Fruit fly (Drosophila melanogaster): Measurements from ENCODE around the gene CG33783.
A peak's percentile ranks its signal among the peaks of the same experiment; 100 is the strongest.

Gene CG33783

dm6 chr3R:10048842-10049527 is 17.6 kb upstream of the CG33783 start, which contains the start of gene ohgt (continued):
- TF ChIP-seq CG1024 (GFP tag; IDR thresholded peaks at IDR 0.05) = no peak
- TF ChIP-seq CG8359 (GFP tag; optimal IDR thresholded peaks at IDR 0.05; ENCODE audit: borderline replicate concordance) = no peak
- no peak for TF ChIP-seq CG11398 (GFP tag; optimal IDR thresholded peaks at IDR 0.05)
- TF ChIP-seq CG3838 (GFP tag; optimal IDR thresholded peaks at IDR 0.05) = no peak
- no peak for TF ChIP-seq CG4707 (GFP tag; optimal IDR thresholded peaks at IDR 0.05)
- peak; percentile 81 for TF ChIP-seq MESR4 (GFP tag; optimal IDR thresholded peaks at IDR 0.05)
- no peak for TF ChIP-seq gro (GFP tag; optimal IDR thresholded peaks at IDR 0.05)
- no peak for TF ChIP-seq CG10979 (tag; optimal IDR thresholded peaks at IDR 0.05)
- TF ChIP-seq CG31365 (tag; optimal IDR thresholded peaks at IDR 0.05) = no peak
- TF ChIP-seq CG33557 (GFP tag; optimal IDR thresholded peaks at IDR 0.05) = no peak
- TF ChIP-seq tll (GFP tag; optimal IDR thresholded peaks at IDR 0.05) = no peak
- TF ChIP-seq Abd-B (GFP tag; optimal IDR thresholded peaks at IDR 0.05) = no peak
- TF ChIP-seq CG13894 (tag; optimal IDR thresholded peaks at IDR 0.05) = no peak
- no peak for TF ChIP-seq p53 (GFP tag; optimal IDR thresholded peaks at IDR 0.05)
- no peak for TF ChIP-seq vnd (GFP tag; IDR thresholded peaks at IDR 0.05; ENCODE audit: partially characterized antibody)
- TF ChIP-seq chif (GFP tag; optimal IDR thresholded peaks at IDR 0.05) = no peak
- TF ChIP-seq CG6689 (GFP tag; IDR thresholded peaks at IDR 0.05) = no peak
- TF ChIP-seq jing (GFP tag; optimal IDR thresholded peaks at IDR 0.05) = no peak
- TF ChIP-seq CG14860 (GFP tag; IDR thresholded peaks at IDR 0.05; ENCODE audit: partially characterized antibody) = no peak; the same call in 2 of the 3 replicates
- peak; percentile 7 for TF ChIP-seq dmrt99B (tag; optimal IDR thresholded peaks at IDR 0.05)
- peak; percentile 35 for TF ChIP-seq CG4328 (GFP tag; optimal IDR thresholded peaks at IDR 0.05)
- no peak for TF ChIP-seq onecut (GFP tag; IDR thresholded peaks at IDR 0.05)
- no peak for TF ChIP-seq CG1647 (GFP tag; optimal IDR thresholded peaks at IDR 0.05)
- no peak for TF ChIP-seq CG10431 (GFP tag; optimal IDR thresholded peaks at IDR 0.05)
- peak; percentile 22 for TF ChIP-seq Lhr (GFP tag; optimal IDR thresholded peaks at IDR 0.05)
- no peak for TF ChIP-seq CG17802 (tag; optimal IDR thresholded peaks at IDR 0.05)
- no peak for TF ChIP-seq CG10462 (GFP tag; optimal IDR thresholded peaks at IDR 0.05)
- no peak for TF ChIP-seq gfzf (GFP tag; optimal IDR thresholded peaks at IDR 0.05)
- no peak for TF ChIP-seq schlank (tag; optimal IDR thresholded peaks at IDR 0.05)
- no peak for TF ChIP-seq CG32772 (GFP tag; IDR thresholded peaks at IDR 0.05)
- TF ChIP-seq CG10147 (GFP tag; optimal IDR thresholded peaks at IDR 0.05) = no peak
- no peak for TF ChIP-seq H15 (GFP tag; IDR thresholded peaks at IDR 0.05)
- TF ChIP-seq CG12236 (GFP tag; optimal IDR thresholded peaks at IDR 0.05) = no peak
- no peak for TF ChIP-seq CG6683 (GFP tag; optimal IDR thresholded peaks at IDR 0.05)
- no peak for TF ChIP-seq Trl (optimal IDR thresholded peaks at IDR 0.05)
- peak; percentile 4 for TF ChIP-seq Trl (GFP tag; optimal IDR thresholded peaks at IDR 0.05)
- no peak for TF ChIP-seq dysf (GFP tag; IDR thresholded peaks at IDR 0.05)
- no peak for TF ChIP-seq dati (GFP tag; IDR thresholded peaks at IDR 0.05)
- TF ChIP-seq CG43689 (GFP tag; IDR thresholded peaks at IDR 0.05) = no peak
- no peak for TF ChIP-seq otp (GFP tag; IDR thresholded peaks at IDR 0.05)
- TF ChIP-seq en (GFP tag; optimal IDR thresholded peaks at IDR 0.05) = no peak
- no peak for TF ChIP-seq B-H2 (GFP tag; optimal IDR thresholded peaks at IDR 0.05)
- TF ChIP-seq jigr1 (GFP tag; IDR thresholded peaks at IDR 0.05) = no peak
- TF ChIP-seq NfI (GFP tag; optimal IDR thresholded peaks at IDR 0.05) = no peak
- no peak for TF ChIP-seq Fer3 (tag; optimal IDR thresholded peaks at IDR 0.05)
- TF ChIP-seq Chrac-16 (GFP tag; optimal IDR thresholded peaks at IDR 0.05) = no peak
- no peak for TF ChIP-seq Lim3 (GFP tag; IDR thresholded peaks at IDR 0.05)
- TF ChIP-seq CG8478 (optimal IDR thresholded peaks at IDR 0.05) = no peak
- no peak for TF ChIP-seq NFAT (GFP tag; IDR thresholded peaks at IDR 0.05)
- TF ChIP-seq Neu2 (GFP tag; optimal IDR thresholded peaks at IDR 0.05; ENCODE audit: borderline replicate concordance) = no peak
- peak; percentile 49 for TF ChIP-seq row (GFP tag; IDR thresholded peaks at IDR 0.05)
